Worm (Caenorhabditis elegans): ENCODE data around the gene nlp-18.

The nlp-18 gene

ce11 chrII:11025566-11025965 is 4.6 kb downstream of the nlp-18 start, which contains the start of gene F33A8.7:
F33A8.7 (minus strand) TSS chrII:11025666.
- TF ChIP-seq daf-12 (tag; optimal IDR thresholded peaks at IDR 0.05) (no peak), egl-5 (tag; optimal IDR thresholded peaks at IDR 0.05) (no peak), pqm-1 (tag; optimal IDR thresholded peaks at IDR 0.05) (no peak), ZK546.5 (tag; optimal IDR thresholded peaks at IDR 0.05) (no peak), ztf-4 (tag; optimal IDR thresholded peaks at IDR 0.05) (no peak), pha-4 (tag; optimal IDR thresholded peaks at IDR 0.05) (no peak), fkh-10 (GFP tag; optimal IDR thresholded peaks at IDR 0.05) (no peak), ceh-9 (tag; optimal IDR thresholded peaks at IDR 0.05) (no peak)

ce11 chrII:11022023-11022422 is 8.2 kb downstream of the nlp-18 start, which contains the start of gene let-858:
let-858 (plus strand) TSS chrII:11022370.
- TF ChIP-seq snpc-4 (tag; optimal IDR thresholded peaks at IDR 0.05), result peak; percentile 26
- no peak for TF ChIP-seq ZK546.5 (tag; optimal IDR thresholded peaks at IDR 0.05)
- TF ChIP-seq aly-2 (tag; optimal IDR thresholded peaks at IDR 0.05), result no peak
- no peak for TF ChIP-seq jun-1 (tag; optimal IDR thresholded peaks at IDR 0.05)
- TF ChIP-seq sea-2 (GFP tag; optimal IDR thresholded peaks at IDR 0.05), result no peak
- TF ChIP-seq lin-15B (tag; optimal IDR thresholded peaks at IDR 0.05), result peak; percentile 54
- TF ChIP-seq ama-1 (optimal IDR thresholded peaks at IDR 0.05), result no peak
- TF ChIP-seq ceh-16 (tag; optimal IDR thresholded peaks at IDR 0.05), result no peak
- no peak for TF ChIP-seq lsy-12 (tag; optimal IDR thresholded peaks at IDR 0.05)
- no peak for TF ChIP-seq egl-27 (tag; optimal IDR thresholded peaks at IDR 0.05)
- no peak for TF ChIP-seq elt-1 (tag; optimal IDR thresholded peaks at IDR 0.05)
- TF ChIP-seq nhr-237 (tag; optimal IDR thresholded peaks at IDR 0.05), result no peak
- peak; percentile 67 for TF ChIP-seq nfya-1 (tag; optimal IDR thresholded peaks at IDR 0.05; ENCODE audit: insufficient read depth)
- TF ChIP-seq skn-1 (tag; optimal IDR thresholded peaks at IDR 0.05), result no peak
- TF ChIP-seq ceh-9 (tag; optimal IDR thresholded peaks at IDR 0.05), result no peak
- TF ChIP-seq unc-62 (GFP tag; optimal IDR thresholded peaks at IDR 0.05), result no peak
- no peak for TF ChIP-seq ztf-4 (tag; optimal IDR thresholded peaks at IDR 0.05)
- TF ChIP-seq pha-4 (tag; optimal IDR thresholded peaks at IDR 0.05), result no peak
- TF ChIP-seq fkh-10 (GFP tag; optimal IDR thresholded peaks at IDR 0.05), result no peak
- TF ChIP-seq tbx-2 (tag; optimal IDR thresholded peaks at IDR 0.05), result no peak
- peak; percentile 22 for TF ChIP-seq egl-5 (tag; optimal IDR thresholded peaks at IDR 0.05)
- no peak for TF ChIP-seq elt-3 (tag; optimal IDR thresholded peaks at IDR 0.05)
- TF ChIP-seq nhr-77 (tag; optimal IDR thresholded peaks at IDR 0.05), result no peak
- TF ChIP-seq nhr-76 (tag; optimal IDR thresholded peaks at IDR 0.05), result no peak
- TF ChIP-seq ceh-28 (tag; optimal IDR thresholded peaks at IDR 0.05), result no peak
- TF ChIP-seq R02D3.7 (tag; optimal IDR thresholded peaks at IDR 0.05), result no peak
- no peak for TF ChIP-seq nhr-12 (tag; optimal IDR thresholded peaks at IDR 0.05)
- TF ChIP-seq mdl-1 (tag; optimal IDR thresholded peaks at IDR 0.05), result no peak
- TF ChIP-seq nhr-28 (tag; optimal IDR thresholded peaks at IDR 0.05), result no peak
- no peak for TF ChIP-seq nhr-11 (tag; optimal IDR thresholded peaks at IDR 0.05)
- TF ChIP-seq lin-39 (tag; optimal IDR thresholded peaks at IDR 0.05), result peak; percentile 45
- TF ChIP-seq fos-1 (tag; optimal IDR thresholded peaks at IDR 0.05), result no peak
- TF ChIP-seq ceh-82 (tag; optimal IDR thresholded peaks at IDR 0.05), result no peak
- no peak for TF ChIP-seq unc-39 (tag; optimal IDR thresholded peaks at IDR 0.05)
- no peak for TF ChIP-seq fkh-2 (tag; optimal IDR thresholded peaks at IDR 0.05)
- no peak for TF ChIP-seq eor-1 (tag; optimal IDR thresholded peaks at IDR 0.05)
- peak; percentile 24 for TF ChIP-seq nhr-43 (tag; optimal IDR thresholded peaks at IDR 0.05; ENCODE audit: poor library complexity, severe bottlenecking)
- TF ChIP-seq hmg-11 (tag; optimal IDR thresholded peaks at IDR 0.05), result peak; percentile 42
- TF ChIP-seq nhr-25 (tag; optimal IDR thresholded peaks at IDR 0.05), result peak; percentile 33
- TF ChIP-seq mml-1 (tag; optimal IDR thresholded peaks at IDR 0.05), result no peak
- TF ChIP-seq nhr-23 (tag; optimal IDR thresholded peaks at IDR 0.05), result peak; percentile 70
- TF ChIP-seq pqm-1 (tag; optimal IDR thresholded peaks at IDR 0.05), result no peak
- TF ChIP-seq ztf-11 (tag; optimal IDR thresholded peaks at IDR 0.05), result no peak
- no peak for TF ChIP-seq elt-2 (tag; optimal IDR thresholded peaks at IDR 0.05)
